Fruit fly (Drosophila melanogaster): ENCODE measurements around the gene CG11768.

The CG11768 gene

DNA sequence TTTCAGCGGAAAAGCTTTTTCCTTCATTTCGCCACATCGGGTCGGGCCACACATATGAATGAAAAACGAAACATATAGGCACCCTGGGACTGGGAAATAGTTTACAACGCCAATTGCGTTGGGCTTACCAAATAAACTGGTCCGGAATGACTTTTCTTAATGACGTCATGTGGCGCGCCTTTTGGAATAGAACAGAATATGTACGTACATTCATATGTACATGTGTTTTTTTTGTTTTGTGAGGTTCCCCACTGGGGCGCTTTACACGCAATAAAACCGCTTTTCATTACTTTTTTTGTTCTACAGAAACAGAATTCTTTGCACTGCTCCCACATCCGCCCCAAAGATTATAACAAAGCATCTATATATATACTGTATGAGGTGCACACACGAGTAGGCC lies 30.3 kb upstream of the CG11768 start:
- TF ChIP-seq sage (GFP tag; optimal IDR thresholded peaks at IDR 0.05) (no peak), usp (GFP tag; optimal IDR thresholded peaks at IDR 0.05) (no peak), Mio (GFP tag; optimal IDR thresholded peaks at IDR 0.05) (no peak), Dif (GFP tag; optimal IDR thresholded peaks at IDR 0.05; ENCODE audit: partially characterized antibody) (no peak), dsf (GFP tag; optimal IDR thresholded peaks at IDR 0.05; ENCODE audit: borderline replicate concordance) (no peak), Rel (GFP tag; optimal IDR thresholded peaks at IDR 0.05) (no peak), Rel (tag; optimal IDR thresholded peaks at IDR 0.05) (no peak), GATAd (GFP tag; optimal IDR thresholded peaks at IDR 0.05) (no peak), brk (GFP tag; optimal IDR thresholded peaks at IDR 0.05) (no peak), jim (GFP tag; optimal IDR thresholded peaks at IDR 0.05) (no peak), Vsx2 (GFP tag; optimal IDR thresholded peaks at IDR 0.05; ENCODE audit: partially characterized antibody) (no peak), foxo (GFP tag; optimal IDR thresholded peaks at IDR 0.05) (no peak), CG32264 (GFP tag; optimal IDR thresholded peaks at IDR 0.05) (no peak), Sp1 (GFP tag; optimal IDR thresholded peaks at IDR 0.05) (no peak), Hnf4 (GFP tag; optimal IDR thresholded peaks at IDR 0.05) (no peak), Dfd (GFP tag; optimal IDR thresholded peaks at IDR 0.05) (no peak)

dm6 chr3R:8794384-8794783 lies 26.4 kb upstream of the CG11768 start, which contains the start of gene Ir85a:
Gene Ir85a, plus strand, starts transcription at chr3R:8794684.
- TF ChIP-seq pan (optimal IDR thresholded peaks at IDR 0.05) (no peak), h (GFP tag; optimal IDR thresholded peaks at IDR 0.05) (no peak), HLH106 (tag; optimal IDR thresholded peaks at IDR 0.05) (no peak), woc (GFP tag; optimal IDR thresholded peaks at IDR 0.05) (no peak), Dif (GFP tag; optimal IDR thresholded peaks at IDR 0.05; ENCODE audit: partially characterized antibody) (no peak), br (GFP tag; optimal IDR thresholded peaks at IDR 0.05) (no peak), Hr78 (GFP tag; optimal IDR thresholded peaks at IDR 0.05) (no peak), Jra (GFP tag; optimal IDR thresholded peaks at IDR 0.05) (no peak), CG32264 (GFP tag; optimal IDR thresholded peaks at IDR 0.05) (no peak), GATAd (GFP tag; optimal IDR thresholded peaks at IDR 0.05) (no peak), CrebA (GFP tag; optimal IDR thresholded peaks at IDR 0.05; ENCODE audit: borderline replicate concordance) (no peak), OdsH (GFP tag; optimal IDR thresholded peaks at IDR 0.05) (no peak), Hr83 (GFP tag; optimal IDR thresholded peaks at IDR 0.05; ENCODE audit: poor library complexity, severe bottlenecking) (no peak), Vsx2 (GFP tag; optimal IDR thresholded peaks at IDR 0.05; ENCODE audit: partially characterized antibody) (no peak), Abd-B (GFP tag; optimal IDR thresholded peaks at IDR 0.05) (no peak), fru (GFP tag; optimal IDR thresholded peaks at IDR 0.05) (no peak), brk (GFP tag; optimal IDR thresholded peaks at IDR 0.05) (no peak)

DNA sequence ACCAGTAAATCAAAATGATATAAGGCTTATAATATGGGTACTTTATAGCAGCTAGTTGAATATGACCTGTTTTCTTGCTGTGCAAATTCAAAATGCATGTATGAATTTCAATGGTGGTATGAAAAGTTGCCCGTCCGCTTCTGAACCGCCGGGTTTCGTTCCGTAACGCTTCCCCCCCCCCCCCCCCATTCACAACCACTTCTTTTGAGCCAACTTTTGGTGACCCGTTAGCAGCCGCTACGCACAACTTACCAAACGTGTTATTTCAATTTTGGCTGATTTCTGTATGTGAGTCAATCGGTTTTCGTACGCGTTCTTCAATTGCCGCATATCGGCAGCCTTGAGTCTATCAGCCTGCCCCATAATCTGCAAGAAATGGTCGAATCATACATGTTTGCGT lies 25.7 kb upstream of the CG11768 start:
- TF ChIP-seq sage (GFP tag; optimal IDR thresholded peaks at IDR 0.05) = no peak
- TF ChIP-seq foxo (GFP tag; optimal IDR thresholded peaks at IDR 0.05) = peak in 1 of 2 experiments; percentile 0
- no peak for TF ChIP-seq h (GFP tag; optimal IDR thresholded peaks at IDR 0.05)
- no peak for TF ChIP-seq Jra (GFP tag; optimal IDR thresholded peaks at IDR 0.05)
- no peak for TF ChIP-seq Rel (GFP tag; optimal IDR thresholded peaks at IDR 0.05)
- TF ChIP-seq Rel (tag; optimal IDR thresholded peaks at IDR 0.05) = no peak
- no peak for TF ChIP-seq psq (GFP tag; optimal IDR thresholded peaks at IDR 0.05)
- TF ChIP-seq br (GFP tag; optimal IDR thresholded peaks at IDR 0.05) = no peak
- no peak for TF ChIP-seq Abd-B (GFP tag; optimal IDR thresholded peaks at IDR 0.05)

DNA sequence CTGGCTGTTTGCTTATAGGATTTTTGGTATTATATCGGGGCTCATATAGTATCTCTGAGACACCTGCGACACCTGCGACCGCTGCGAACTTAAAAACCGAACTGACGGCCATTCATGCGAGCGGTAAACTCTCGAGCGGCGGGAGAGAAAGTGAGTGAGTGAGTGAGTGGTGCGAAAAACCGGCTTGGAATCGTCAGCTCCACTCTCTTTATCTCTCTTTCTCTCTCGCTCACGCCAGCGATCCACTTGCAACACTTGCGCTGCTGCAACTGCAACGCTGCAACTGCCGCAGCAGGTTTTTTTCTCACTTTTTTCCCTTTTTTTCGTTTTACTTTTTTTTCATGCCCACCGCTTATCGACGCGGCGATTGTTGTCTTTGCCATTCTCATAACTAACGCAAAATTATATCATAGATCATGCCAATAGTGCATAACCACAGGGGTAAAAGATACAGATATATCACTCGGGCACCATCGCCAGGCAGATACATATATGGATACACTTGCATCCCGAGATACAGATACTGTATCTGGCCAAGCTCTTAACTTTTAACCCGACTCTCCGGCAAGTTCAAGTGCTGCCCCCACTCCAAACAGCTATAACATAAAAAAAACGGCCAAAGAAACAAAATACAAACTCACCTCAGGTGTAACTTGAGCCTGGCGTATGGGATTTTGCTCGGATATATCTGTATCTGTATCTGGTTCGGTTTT lies 24.6 kb upstream of the CG11768 start:
- TF ChIP-seq Rel (GFP tag; optimal IDR thresholded peaks at IDR 0.05) (no peak), Rel (tag; optimal IDR thresholded peaks at IDR 0.05) (no peak), Jra (GFP tag; optimal IDR thresholded peaks at IDR 0.05) (no peak), OdsH (GFP tag; optimal IDR thresholded peaks at IDR 0.05) (no peak), Abd-B (GFP tag; optimal IDR thresholded peaks at IDR 0.05) (no peak), Dif (GFP tag; optimal IDR thresholded peaks at IDR 0.05; ENCODE audit: partially characterized antibody) (peak; percentile 78), dl (GFP tag; optimal IDR thresholded peaks at IDR 0.05; ENCODE audit: insufficient read depth in 1 of 2, partially characterized antibody in 2 of 2) (peak in 1 of 2 experiments; percentile 64), HLH106 (tag; optimal IDR thresholded peaks at IDR 0.05) (no peak), fru (GFP tag; optimal IDR thresholded peaks at IDR 0.05) (no peak), Hr83 (GFP tag; optimal IDR thresholded peaks at IDR 0.05; ENCODE audit: poor library complexity, severe bottlenecking) (no peak), brk (GFP tag; optimal IDR thresholded peaks at IDR 0.05) (no peak), dsf (GFP tag; optimal IDR thresholded peaks at IDR 0.05; ENCODE audit: borderline replicate concordance) (no peak), tai (GFP tag; optimal IDR thresholded peaks at IDR 0.05) (no peak), sv (GFP tag; optimal IDR thresholded peaks at IDR 0.05) (no peak), rgr (GFP tag; optimal IDR thresholded peaks at IDR 0.05) (no peak), usp (GFP tag; optimal IDR thresholded peaks at IDR 0.05) (no peak), GATAd (GFP tag; optimal IDR thresholded peaks at IDR 0.05) (no peak), ey (GFP tag; optimal IDR thresholded peaks at IDR 0.05) (no peak), CG9705 (GFP tag; optimal IDR thresholded peaks at IDR 0.05) (no peak), Hr78 (GFP tag; optimal IDR thresholded peaks at IDR 0.05) (no peak), CG32264 (GFP tag; optimal IDR thresholded peaks at IDR 0.05) (no peak), woc (GFP tag; optimal IDR thresholded peaks at IDR 0.05) (no peak), br (GFP tag; optimal IDR thresholded peaks at IDR 0.05) (no peak), Sp1 (GFP tag; optimal IDR thresholded peaks at IDR 0.05) (peak; percentile 20), pan (optimal IDR thresholded peaks at IDR 0.05) (no peak), jim (GFP tag; optimal IDR thresholded peaks at IDR 0.05) (no peak), foxo (GFP tag; optimal IDR thresholded peaks at IDR 0.05) (no peak), Vsx2 (GFP tag; optimal IDR thresholded peaks at IDR 0.05; ENCODE audit: partially characterized antibody) (peak; percentile 70), sage (GFP tag; optimal IDR thresholded peaks at IDR 0.05) (no peak), N (GFP tag; optimal IDR thresholded peaks at IDR 0.05) (no peak), Mio (GFP tag; optimal IDR thresholded peaks at IDR 0.05) (no peak), Hnf4 (GFP tag; optimal IDR thresholded peaks at IDR 0.05) (no peak), CrebA (GFP tag; optimal IDR thresholded peaks at IDR 0.05; ENCODE audit: borderline replicate concordance) (no peak)

All from whole organism, wandering third instar larva.